Fruit fly (Drosophila melanogaster): Measurements from ENCODE around the gene Cmpk.
A peak's percentile ranks its signal among the peaks of the same experiment; 100 is the strongest.

Cmpk gene

dm6 chr3R:26036153-26037144 lies 18.8 kb downstream of the Cmpk start (continued):
- TF ChIP-seq Mes4 (GFP tag; optimal IDR thresholded peaks at IDR 0.05): peak; percentile 79
- TF ChIP-seq CG12299 (tag; optimal IDR thresholded peaks at IDR 0.05): peak; percentile 80
- no peak for TF ChIP-seq zf30C (GFP tag; optimal IDR thresholded peaks at IDR 0.05)
- peak; percentile 67 for TF ChIP-seq MTF-1 (GFP tag; optimal IDR thresholded peaks at IDR 0.05; ENCODE audit: borderline replicate concordance)
- TF ChIP-seq danr (GFP tag; IDR thresholded peaks at IDR 0.05): no peak
- 0 out of 3 replicates have a peak, but pooled peaks have one; percentile 24 for TF ChIP-seq jigr1 (GFP tag; IDR thresholded peaks at IDR 0.05)
- TF ChIP-seq row (GFP tag; IDR thresholded peaks at IDR 0.05): peak; percentile 82
- TF ChIP-seq btn (GFP tag; optimal IDR thresholded peaks at IDR 0.05): peak; percentile 66
- TF ChIP-seq hbn (GFP tag; IDR thresholded peaks at IDR 0.05; ENCODE audit: partially characterized antibody): 0 out of 2 replicates have a peak, but pooled peaks have one; percentile 25
- no peak for TF ChIP-seq CG2129 (GFP tag; IDR thresholded peaks at IDR 0.05; ENCODE audit: partially characterized antibody)
- peak; percentile 64 for TF ChIP-seq cg (GFP tag; optimal IDR thresholded peaks at IDR 0.05)
- TF ChIP-seq eyg (GFP tag; optimal IDR thresholded peaks at IDR 0.05): no peak
- TF ChIP-seq BEAF-32 (GFP tag; optimal IDR thresholded peaks at IDR 0.05): peak; percentile 2
- TF ChIP-seq CG8388 (GFP tag; optimal IDR thresholded peaks at IDR 0.05): peak; percentile 95
- peak; percentile 31 to 37 for TF ChIP-seq insv (GFP tag; optimal IDR thresholded peaks at IDR 0.05)
- no peak for TF ChIP-seq repo (GFP tag; optimal IDR thresholded peaks at IDR 0.05)
- TF ChIP-seq Dip2 (GFP tag; IDR thresholded peaks at IDR 0.05): no peak
- TF ChIP-seq Hmx (GFP tag; optimal IDR thresholded peaks at IDR 0.05): no peak
- TF ChIP-seq Sox100B (GFP tag; optimal IDR thresholded peaks at IDR 0.05): peak; percentile 96
- peak; percentile 83 for TF ChIP-seq Hsf (GFP tag; optimal IDR thresholded peaks at IDR 0.05)
- TF ChIP-seq gsb (GFP tag; IDR thresholded peaks at IDR 0.05): no peak
- no peak for TF ChIP-seq Lpt (GFP tag; optimal IDR thresholded peaks at IDR 0.05)
- TF ChIP-seq zen (tag; optimal IDR thresholded peaks at IDR 0.05): peak; percentile 97
- peak in 1 of 2 experiments; percentile 47 for TF ChIP-seq crp (GFP tag; optimal IDR thresholded peaks at IDR 0.05)
- TF ChIP-seq Poxn (GFP tag; IDR thresholded peaks at IDR 0.05): no peak
- TF ChIP-seq MBD-R2 (GFP tag; IDR thresholded peaks at IDR 0.05): no peak
- no peak for TF ChIP-seq fru (optimal IDR thresholded peaks at IDR 0.05)
- no peak for TF ChIP-seq Dip3 (GFP tag; optimal IDR thresholded peaks at IDR 0.05)
- peak; percentile 83 for TF ChIP-seq CG4707 (GFP tag; optimal IDR thresholded peaks at IDR 0.05)
- no peak for TF ChIP-seq CG42726 (GFP tag; IDR thresholded peaks at IDR 0.05; ENCODE audit: partially characterized antibody)
- TF ChIP-seq ftz-f1 (GFP tag; optimal IDR thresholded peaks at IDR 0.05): no peak
- TF ChIP-seq CG3847 (GFP tag; IDR thresholded peaks at IDR 0.05): no peak
- TF ChIP-seq CG9215 (GFP tag; IDR thresholded peaks at IDR 0.05): peak; percentile 21; the same call in 1 of the 2 replicates
- TF ChIP-seq dan (GFP tag; IDR thresholded peaks at IDR 0.05): peak; percentile 52; the same call in 1 of the 2 replicates
- TF ChIP-seq CG7271 (tag; optimal IDR thresholded peaks at IDR 0.05): peak; percentile 90
- peak; percentile 88 for TF ChIP-seq croc (GFP tag; conservative IDR thresholded peaks at IDR 0.05)
- peak; percentile 74 for TF ChIP-seq YL-1 (GFP tag; optimal IDR thresholded peaks at IDR 0.05)
- no peak for TF ChIP-seq prd (optimal IDR thresholded peaks at IDR 0.05)
- peak; percentile 88 for TF ChIP-seq prd (GFP tag; IDR thresholded peaks at IDR 0.05)
- peak; percentile 51 for TF ChIP-seq ems (GFP tag; optimal IDR thresholded peaks at IDR 0.05)
- peak; percentile 68 for TF ChIP-seq CG6654 (GFP tag; optimal IDR thresholded peaks at IDR 0.05)
- no peak for TF ChIP-seq dimm (GFP tag; IDR thresholded peaks at IDR 0.05)
- no peak for TF ChIP-seq CkIIα-i1 (GFP tag; IDR thresholded peaks at IDR 0.05)
- TF ChIP-seq CG11504 (tag; optimal IDR thresholded peaks at IDR 0.05): peak; percentile 91
- peak; percentile 74; the same call in 2 of the 3 replicates for TF ChIP-seq dysf (GFP tag; IDR thresholded peaks at IDR 0.05)
- TF ChIP-seq aop (GFP tag; IDR thresholded peaks at IDR 0.05): no peak
- no peak for TF ChIP-seq CG7963 (GFP tag; IDR thresholded peaks at IDR 0.05; ENCODE audit: partially characterized antibody)
- TF ChIP-seq cwo (GFP tag; optimal IDR thresholded peaks at IDR 0.05): peak; percentile 62

Measured in whole organism, embryonic.